Fruit fly (Drosophila melanogaster) Kc167 (cell line): ENCODE measurements around the gene CG3277.

Experiments
- h ChIP-seq: fragments of >200 bp; optimal IDR thresholded peaks from 3 replicates; lab custom pipeline; 2018; ENCODE audit warnings: missing external identifiers
- psq ChIP-seq: fragments of >200 bp; optimal IDR thresholded peaks from 2 replicates; lab custom pipeline; 2017; ENCODE audit warnings: missing external identifiers

DNA sequence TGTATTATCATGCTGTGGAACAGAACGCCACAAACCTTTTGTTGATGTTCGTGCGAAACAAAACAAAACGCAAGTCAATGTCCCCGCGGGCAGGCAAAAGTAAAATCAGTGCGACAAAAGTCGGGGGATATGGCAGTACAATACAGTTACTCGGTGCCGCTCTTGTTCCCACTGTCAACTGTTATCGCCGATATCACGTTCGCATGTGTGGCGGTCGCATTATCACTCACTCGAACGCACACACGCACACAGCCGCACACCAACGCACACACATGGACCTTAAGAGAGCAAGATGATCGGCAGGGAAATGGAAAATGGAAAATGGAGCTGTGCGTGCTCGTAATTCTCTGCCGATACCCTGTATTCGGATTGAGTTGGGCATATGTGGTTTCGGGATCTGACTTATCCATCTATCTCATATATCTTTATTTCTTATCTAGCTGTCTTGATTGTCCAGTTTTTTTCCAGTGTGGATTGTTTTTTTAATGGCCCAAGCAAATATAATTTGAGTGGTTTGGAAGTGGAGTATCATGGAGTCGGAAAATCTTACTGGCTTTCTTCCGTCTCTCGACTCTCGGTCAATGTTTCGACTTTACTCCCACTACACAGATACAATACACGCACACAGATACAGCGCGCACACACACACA lies 34.8 kb downstream of the CG3277 start:
- no peak for TF ChIP-seq psq (lab: Kevin White, UChicago)
- no peak for TF ChIP-seq h
